Fruit fly (Drosophila melanogaster) whole organism, wandering third instar larva: ENCODE measurements around the gene CG8236.

Experiments
- CG9705 ChIP-seq: fragments of 200-800 bp; sonication (Bioruptor generic); optimal IDR thresholded peaks from 2 replicates; lab custom pipeline; 2018; ENCODE audit warnings: missing biosample characterization, mild to moderate bottlenecking, missing genetic modification characterization
- Dfd ChIP-seq: fragments of >200 bp; optimal IDR thresholded peaks from 2 replicates; lab custom pipeline; 2017; ENCODE audit warnings: missing biosample characterization, missing genetic modification characterization
- HLH106 ChIP-seq: fragments of 200-800 bp; optimal IDR thresholded peaks from 3 replicates; lab custom pipeline; 2019; ENCODE audit warnings: missing biosample characterization, mild to moderate bottlenecking, missing genetic modification characterization, moderate library complexity
- Myc ChIP-seq: fragments of >200 bp; optimal IDR thresholded peaks from 2 replicates; lab custom pipeline; 2017
- Rel ChIP-seq, 2 experiments: fragments of 200-800 bp; sonication (Bioruptor generic) in 1 of 2; optimal IDR thresholded peaks; 2 replicates in 1 of 2; 3 replicates in 1 of 2; lab custom pipeline; 2016 to 2019; ENCODE audit warnings: mild to moderate bottlenecking in 2 of 2, missing biosample characterization in 2 of 2, missing genetic modification characterization in 2 of 2, moderate library complexity in 1 of 2
- Vsx2 ChIP-seq: fragments of 200-300, 225-300 bp; sonication (Bioruptor generic); optimal IDR thresholded peaks from 2 replicates; lab custom pipeline; 2018; ENCODE audit warnings: missing biosample characterization, missing genetic modification characterization; ENCODE audit not compliant: partially characterized antibody
- dl ChIP-seq, 2 experiments: fragments of 175-275, 200-275 bp in 1 of 2; fragments of 200-275 bp in 1 of 2; sonication (Bioruptor generic); optimal IDR thresholded peaks; lab custom pipeline; 2018; ENCODE audit warnings: mild to moderate bottlenecking in 2 of 2, missing biosample characterization in 2 of 2, missing genetic modification characterization in 2 of 2, moderate library complexity in 2 of 2; ENCODE audit not compliant: partially characterized antibody in 2 of 2, insufficient read depth in 1 of 2
- dsf ChIP-seq: sonication (Bioruptor generic); optimal IDR thresholded peaks from 2 replicates; lab custom pipeline; 2016; ENCODE audit warnings: missing biosample characterization, missing genetic modification characterization, borderline replicate concordance
- ey ChIP-seq: fragments of 200-800 bp; sonication (Bioruptor generic); optimal IDR thresholded peaks from 2 replicates; lab custom pipeline; 2016; ENCODE audit warnings: missing biosample characterization, missing genetic modification characterization
- foxo ChIP-seq, 2 experiments: fragments of 200-800 bp; sonication (Bioruptor generic); optimal IDR thresholded peaks; 2 replicates in 1 of 2; 3 replicates in 1 of 2; lab custom pipeline; 2016 to 2017; ENCODE audit warnings: missing biosample characterization in 2 of 2, missing genetic modification characterization in 2 of 2
- pan ChIP-seq: fragments of >200 bp; optimal IDR thresholded peaks from 2 replicates; lab custom pipeline; 2017
- psq ChIP-seq: fragments of 200-800 bp; sonication (Bioruptor generic); optimal IDR thresholded peaks from 3 replicates; lab custom pipeline; 2017; ENCODE audit warnings: missing biosample characterization, mild to moderate bottlenecking, missing genetic modification characterization, moderate library complexity
- usp ChIP-seq: fragments of >200 bp; optimal IDR thresholded peaks from 2 replicates; lab custom pipeline; 2017; ENCODE audit warnings: missing biosample characterization, missing genetic modification characterization
- woc ChIP-seq: sonication (Bioruptor generic); optimal IDR thresholded peaks from 2 replicates; lab custom pipeline; 2016; ENCODE audit warnings: missing biosample characterization, mild to moderate bottlenecking, missing genetic modification characterization

DNA sequence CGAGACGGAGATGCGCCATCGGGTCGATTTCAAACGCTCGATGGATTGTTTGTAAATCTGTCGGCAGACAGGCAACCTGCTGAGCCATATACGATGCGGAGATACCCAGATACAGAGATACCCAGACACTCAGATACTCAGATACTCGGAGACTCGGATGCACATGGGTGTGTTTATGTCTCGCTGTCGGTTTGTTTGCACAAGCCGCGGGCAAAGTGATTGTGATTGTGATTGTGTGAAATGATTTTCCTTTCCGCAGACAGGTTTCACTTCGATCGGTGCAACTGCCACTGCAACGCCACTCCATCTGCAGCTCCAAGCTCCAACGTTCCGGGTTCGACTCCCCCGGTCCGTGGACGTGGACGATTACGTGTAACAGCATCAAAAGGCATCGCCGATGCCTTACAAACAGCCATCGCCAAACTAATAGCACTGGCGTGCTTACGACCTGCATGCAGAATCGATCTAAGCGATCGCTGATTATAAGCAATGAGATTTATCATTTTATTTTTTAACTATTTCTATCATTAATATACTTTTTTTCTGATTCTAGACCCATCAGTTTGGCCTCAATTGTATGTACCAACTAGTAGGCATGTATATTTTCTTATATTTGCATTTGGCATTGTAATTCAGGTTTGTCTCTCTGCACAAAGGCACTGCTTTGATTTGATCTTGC lies 19.7 kb downstream of the CG8236 start:
- TF ChIP-seq dsf (GFP tag; lab: Kevin White, UChicago) (no peak), Myc (lab: Kevin White, UChicago) (no peak), Dfd (GFP tag; lab: Kevin White, UChicago) (no peak), usp (no peak), pan (no peak), Vsx2 (GFP tag; lab: Kevin White, UChicago) (no peak), woc (GFP tag; lab: Kevin White, UChicago) (no peak), foxo (GFP tag; optimal IDR thresholded peaks at IDR 0.05; lab: Kevin White, UChicago) (peak in 1 of 2 experiments; percentile 37), dl (GFP tag; optimal IDR thresholded peaks at IDR 0.05; lab: Kevin White, UChicago; ENCODE audit: insufficient read depth in 1 of 2, partially characterized antibody in 2 of 2) (no peak), HLH106 (peak; percentile 24), Rel (GFP tag; optimal IDR thresholded peaks at IDR 0.05; lab: Kevin White, UChicago) (no peak), Rel (tag; optimal IDR thresholded peaks at IDR 0.05; lab: Kevin White, UChicago) (no peak), ey (GFP tag; lab: Kevin White, UChicago) (peak; percentile 31), CG9705 (GFP tag; lab: Kevin White, UChicago) (no peak), psq (GFP tag; lab: Kevin White, UChicago) (no peak)
